Worm (Caenorhabditis elegans): ENCODE data around the gene F25E5.5.

The F25E5.5 gene

ce11 chrV:7451421-7451820 lies 4.4 kb downstream of the F25E5.5 start, which contains the start of gene try-11:
TSS of gene try-11 (plus strand) at chrV:7451721.
- TF ChIP-seq unc-55 (GFP tag; optimal IDR thresholded peaks at IDR 0.05) (no peak), ztf-11 (tag; optimal IDR thresholded peaks at IDR 0.05) (no peak), nhr-25 (tag; optimal IDR thresholded peaks at IDR 0.05) (no peak), skn-1 (tag; optimal IDR thresholded peaks at IDR 0.05) (no peak), blmp-1 (tag; optimal IDR thresholded peaks at IDR 0.05; ENCODE audit: insufficient read depth) (no peak), sma-9 (GFP tag; optimal IDR thresholded peaks at IDR 0.05) (no peak), sma-9 (tag; optimal IDR thresholded peaks at IDR 0.05) (no peak)

- TF ChIP-seq alr-1 (tag; optimal IDR thresholded peaks at IDR 0.05) (no peak), aly-2 (tag; optimal IDR thresholded peaks at IDR 0.05) (no peak), unc-55 (GFP tag; optimal IDR thresholded peaks at IDR 0.05) (no peak), nhr-12 (tag; optimal IDR thresholded peaks at IDR 0.05) (no peak), nhr-237 (tag; optimal IDR thresholded peaks at IDR 0.05) (no peak), F13H6.1 (tag; optimal IDR thresholded peaks at IDR 0.05) (no peak), lin-11 (tag; optimal IDR thresholded peaks at IDR 0.05) (no peak), elt-1 (tag; optimal IDR thresholded peaks at IDR 0.05) (no peak), nhr-21 (tag; optimal IDR thresholded peaks at IDR 0.05) (no peak), dmd-4 (tag; optimal IDR thresholded peaks at IDR 0.05) (no peak), ceh-82 (tag; optimal IDR thresholded peaks at IDR 0.05) (no peak), unc-39 (tag; optimal IDR thresholded peaks at IDR 0.05) (no peak), Y55F3AM.14 (GFP tag; optimal IDR thresholded peaks at IDR 0.05) (no peak), ama-1 (optimal IDR thresholded peaks at IDR 0.05) (no peak), gmeb-1 (tag; optimal IDR thresholded peaks at IDR 0.05) (no peak), unc-62 (GFP tag; optimal IDR thresholded peaks at IDR 0.05) (no peak), sem-4 (tag; optimal IDR thresholded peaks at IDR 0.05) (no peak), ceh-16 (tag; optimal IDR thresholded peaks at IDR 0.05) (no peak), nhr-10 (tag; optimal IDR thresholded peaks at IDR 0.05) (no peak)
Measured at ce11 chrV:7454236-7454635, 7.2 kb downstream of the F25E5.5 start, which contains the start of gene try-8. TSS of gene try-8 (minus strand) at chrV:7454336.

- TF ChIP-seq elt-1 (tag; optimal IDR thresholded peaks at IDR 0.05) (no peak), lin-11 (tag; optimal IDR thresholded peaks at IDR 0.05) (no peak)
Measured at ce11 chrV:7455008-7455407, 7.9 kb downstream of the F25E5.5 start, which contains the start of gene F25E5.2. TSS of gene F25E5.2 (plus strand) at chrV:7455308.

ce11 chrV:7460898-7461297 lies 13.8 kb downstream of the F25E5.5 start, which contains the start of gene srh-92:
TSS of gene srh-92 (minus strand) at chrV:7460998.
- TF ChIP-seq nhr-237 (tag; optimal IDR thresholded peaks at IDR 0.05) (no peak), ceh-82 (tag; optimal IDR thresholded peaks at IDR 0.05) (no peak), nhr-21 (tag; optimal IDR thresholded peaks at IDR 0.05) (no peak), sem-4 (tag; optimal IDR thresholded peaks at IDR 0.05) (no peak), unc-62 (GFP tag; optimal IDR thresholded peaks at IDR 0.05) (no peak), ama-1 (optimal IDR thresholded peaks at IDR 0.05) (no peak), unc-55 (GFP tag; optimal IDR thresholded peaks at IDR 0.05) (no peak), elt-1 (tag; optimal IDR thresholded peaks at IDR 0.05) (no peak), lsy-2 (tag; optimal IDR thresholded peaks at IDR 0.05) (no peak), nhr-77 (tag; optimal IDR thresholded peaks at IDR 0.05) (no peak)

ce11 chrV:7464696-7465095 lies 17.6 kb downstream of the F25E5.5 start, which contains the start of gene srh-89:
TSS of gene srh-89 (minus strand) at chrV:7464796.
- no peak for TF ChIP-seq ceh-82 (tag; optimal IDR thresholded peaks at IDR 0.05)
- no peak for TF ChIP-seq C34F6.9 (tag; optimal IDR thresholded peaks at IDR 0.05)
- TF ChIP-seq nhr-11 (tag; optimal IDR thresholded peaks at IDR 0.05), result no peak
- TF ChIP-seq egl-27 (tag; optimal IDR thresholded peaks at IDR 0.05), result no peak
- no peak for TF ChIP-seq ztf-4 (tag; optimal IDR thresholded peaks at IDR 0.05)

ce11 chrV:7465509-7465908 lies 18.4 kb downstream of the F25E5.5 start, which contains the start of gene F25E5.1:
TSS of gene F25E5.1 (plus strand) at chrV:7465884.
- TF ChIP-seq lin-13 (GFP tag; optimal IDR thresholded peaks at IDR 0.05) (peak; percentile 53), alr-1 (tag; optimal IDR thresholded peaks at IDR 0.05) (no peak), mab-5 (tag; optimal IDR thresholded peaks at IDR 0.05) (peak; percentile 56), nhr-237 (tag; optimal IDR thresholded peaks at IDR 0.05) (no peak), nhr-11 (tag; optimal IDR thresholded peaks at IDR 0.05) (no peak), lin-11 (tag; optimal IDR thresholded peaks at IDR 0.05) (peak; percentile 36), lin-39 (tag; optimal IDR thresholded peaks at IDR 0.05) (no peak), elt-1 (tag; optimal IDR thresholded peaks at IDR 0.05) (no peak), zag-1 (tag; optimal IDR thresholded peaks at IDR 0.05) (peak; percentile 13), sma-9 (GFP tag; optimal IDR thresholded peaks at IDR 0.05) (no peak), sma-9 (tag; optimal IDR thresholded peaks at IDR 0.05) (no peak), fos-1 (tag; optimal IDR thresholded peaks at IDR 0.05) (peak; percentile 55), C34F6.9 (tag; optimal IDR thresholded peaks at IDR 0.05) (peak; percentile 87), gmeb-1 (tag; optimal IDR thresholded peaks at IDR 0.05) (peak; percentile 56), nhr-23 (tag; optimal IDR thresholded peaks at IDR 0.05) (no peak), F13H6.1 (tag; optimal IDR thresholded peaks at IDR 0.05) (peak; percentile 78), crh-2 (tag; optimal IDR thresholded peaks at IDR 0.05) (peak; percentile 75), nhr-10 (tag; optimal IDR thresholded peaks at IDR 0.05) (no peak), sem-4 (tag; optimal IDR thresholded peaks at IDR 0.05) (no peak), aly-2 (tag; optimal IDR thresholded peaks at IDR 0.05) (no peak), mdl-1 (tag; optimal IDR thresholded peaks at IDR 0.05) (peak in 1 of 2 experiments; percentile 57), ceh-16 (tag; optimal IDR thresholded peaks at IDR 0.05) (no peak), lsy-2 (tag; optimal IDR thresholded peaks at IDR 0.05) (peak in 1 of 2 experiments; percentile 2), blmp-1 (tag; optimal IDR thresholded peaks at IDR 0.05; ENCODE audit: insufficient read depth) (no peak), nhr-129 (tag; optimal IDR thresholded peaks at IDR 0.05) (no peak)

Data from whole organism, L2 larva.